Fruit fly (Drosophila melanogaster): ENCODE data around the gene CG4198.

Gene CG4198

DNA sequence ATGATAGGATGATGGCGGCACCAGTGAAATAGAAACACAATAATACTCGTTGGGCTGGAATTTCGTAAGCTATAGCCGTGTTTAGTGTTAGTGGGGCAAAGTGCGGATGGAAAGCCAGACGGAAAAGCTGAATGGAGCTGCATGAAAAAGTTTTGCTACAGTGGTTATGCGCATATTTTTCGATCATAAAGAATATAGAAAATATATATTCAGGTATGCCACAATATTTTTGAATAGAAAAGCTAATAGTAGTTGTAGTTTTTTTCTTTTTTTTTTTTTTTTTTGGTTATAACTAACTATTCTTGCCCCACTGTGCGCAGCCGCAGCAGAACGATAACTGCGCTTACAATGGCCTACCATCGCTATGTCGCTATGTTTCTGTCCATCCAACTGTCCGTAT lies 26.5 kb upstream of the CG4198 start (continued):
- TF ChIP-seq CG10366 (GFP tag; IDR thresholded peaks at IDR 0.05) = peak; percentile 18; the same call in 1 of the 2 replicates
- TF ChIP-seq hth (optimal IDR thresholded peaks at IDR 0.05) = no peak
- no peak for TF ChIP-seq CG1792 (GFP tag; optimal IDR thresholded peaks at IDR 0.05)
- no peak for TF ChIP-seq bbx (GFP tag; IDR thresholded peaks at IDR 0.05; ENCODE audit: partially characterized antibody)
- TF ChIP-seq Hr51 (GFP tag; optimal IDR thresholded peaks at IDR 0.05) = no peak
- TF ChIP-seq wdn (GFP tag; IDR thresholded peaks at IDR 0.05) = no peak
- peak; percentile 17 for TF ChIP-seq CG4820 (GFP tag; optimal IDR thresholded peaks at IDR 0.05)
- TF ChIP-seq Lpt (GFP tag; optimal IDR thresholded peaks at IDR 0.05) = no peak
- no peak for TF ChIP-seq CG12071 (GFP tag; optimal IDR thresholded peaks at IDR 0.05)
- TF ChIP-seq CG43689 (GFP tag; IDR thresholded peaks at IDR 0.05) = no peak
- no peak for TF ChIP-seq onecut (GFP tag; IDR thresholded peaks at IDR 0.05)
- TF ChIP-seq cad (GFP tag; optimal IDR thresholded peaks at IDR 0.05) = no peak
- TF ChIP-seq CG8388 (GFP tag; optimal IDR thresholded peaks at IDR 0.05) = no peak
- no peak for TF ChIP-seq NC2α (GFP tag; optimal IDR thresholded peaks at IDR 0.05)
- TF ChIP-seq ab (GFP tag; optimal IDR thresholded peaks at IDR 0.05) = no peak
- TF ChIP-seq sd (tag; optimal IDR thresholded peaks at IDR 0.05) = no peak
- no peak for TF ChIP-seq CG8924 (tag; optimal IDR thresholded peaks at IDR 0.05)
- TF ChIP-seq pum (GFP tag; optimal IDR thresholded peaks at IDR 0.05) = no peak
- no peak for TF ChIP-seq fd96Cb (tag; optimal IDR thresholded peaks at IDR 0.05)
- no peak for TF ChIP-seq CG30403 (GFP tag; optimal IDR thresholded peaks at IDR 0.05)
- TF ChIP-seq Lim3 (GFP tag; IDR thresholded peaks at IDR 0.05) = no peak
- no peak for TF ChIP-seq CG32532 (GFP tag; IDR thresholded peaks at IDR 0.05)
- no peak for TF ChIP-seq CG32772 (GFP tag; IDR thresholded peaks at IDR 0.05)
- no peak for TF ChIP-seq kay (GFP tag; optimal IDR thresholded peaks at IDR 0.05)
- TF ChIP-seq CG7786 (GFP tag; optimal IDR thresholded peaks at IDR 0.05) = no peak
- 0 out of 2 replicates have a peak, but pooled peaks have one; percentile 17 for TF ChIP-seq Ptx1 (GFP tag; IDR thresholded peaks at IDR 0.05)
- TF ChIP-seq Bdp1 (GFP tag; optimal IDR thresholded peaks at IDR 0.05) = no peak
- no peak for TF ChIP-seq mam (GFP tag; optimal IDR thresholded peaks at IDR 0.05)
- no peak for TF ChIP-seq slou (GFP tag; optimal IDR thresholded peaks at IDR 0.05)
- TF ChIP-seq CG2120 (GFP tag; optimal IDR thresholded peaks at IDR 0.05) = peak; percentile 35
- TF ChIP-seq CG2678 (tag; optimal IDR thresholded peaks at IDR 0.05) = no peak
- no peak for TF ChIP-seq CTCF (GFP tag; optimal IDR thresholded peaks at IDR 0.05)
- TF ChIP-seq PHDP (tag; optimal IDR thresholded peaks at IDR 0.05) = no peak
- TF ChIP-seq tx (GFP tag; optimal IDR thresholded peaks at IDR 0.05) = no peak
- TF ChIP-seq Med (GFP tag) = peak; percentile 58
- no peak for TF ChIP-seq nerfin-2 (GFP tag; IDR thresholded peaks at IDR 0.05; ENCODE audit: partially characterized antibody)
- TF ChIP-seq Chrac-16 (GFP tag; optimal IDR thresholded peaks at IDR 0.05) = no peak
- TF ChIP-seq CG4730 (GFP tag; IDR thresholded peaks at IDR 0.05) = no peak
- no peak for TF ChIP-seq Max (GFP tag; optimal IDR thresholded peaks at IDR 0.05)
- TF ChIP-seq CG2116 (GFP tag; optimal IDR thresholded peaks at IDR 0.05) = no peak
- no peak for TF ChIP-seq crp (GFP tag; optimal IDR thresholded peaks at IDR 0.05)
- no peak for TF ChIP-seq inv (GFP tag; IDR thresholded peaks at IDR 0.05; ENCODE audit: partially characterized antibody)
- no peak for TF ChIP-seq CG14710 (tag; optimal IDR thresholded peaks at IDR 0.05)
- no peak for TF ChIP-seq yki (optimal IDR thresholded peaks at IDR 0.05)
- TF ChIP-seq CG11504 (tag; optimal IDR thresholded peaks at IDR 0.05) = peak; percentile 2
- no peak for TF ChIP-seq CG6765 (GFP tag; optimal IDR thresholded peaks at IDR 0.05)
- no peak for TF ChIP-seq prd (optimal IDR thresholded peaks at IDR 0.05)
- TF ChIP-seq prd (GFP tag; IDR thresholded peaks at IDR 0.05) = no peak
- TF ChIP-seq Sox102F (GFP tag; optimal IDR thresholded peaks at IDR 0.05) = peak; percentile 3
- TF ChIP-seq Hsf (GFP tag; optimal IDR thresholded peaks at IDR 0.05) = no peak
- TF ChIP-seq lilli (GFP tag; optimal IDR thresholded peaks at IDR 0.05) = no peak
- no peak for TF ChIP-seq Mad (GFP tag; optimal IDR thresholded peaks at IDR 0.05)
- TF ChIP-seq shn (GFP tag; optimal IDR thresholded peaks at IDR 0.05) = no peak
- TF ChIP-seq HmgD (GFP tag; optimal IDR thresholded peaks at IDR 0.05) = no peak
